Worm (Caenorhabditis elegans): ENCODE results near the gene C47D12.5.

- no peak for TF ChIP-seq nhr-12 (tag; optimal IDR thresholded peaks at IDR 0.05)
- no peak for TF ChIP-seq unc-39 (tag; optimal IDR thresholded peaks at IDR 0.05)
- no peak for TF ChIP-seq mab-5 (tag; optimal IDR thresholded peaks at IDR 0.05)
- TF ChIP-seq lsy-2 (tag; optimal IDR thresholded peaks at IDR 0.05): no peak
- TF ChIP-seq mep-1 (tag; optimal IDR thresholded peaks at IDR 0.05): no peak
- no peak for TF ChIP-seq ces-1 (GFP tag; optimal IDR thresholded peaks at IDR 0.05)
- no peak for TF ChIP-seq ztf-11 (tag; optimal IDR thresholded peaks at IDR 0.05)
- no peak for TF ChIP-seq elt-3 (tag; optimal IDR thresholded peaks at IDR 0.05)
- TF ChIP-seq cnd-1 (tag; optimal IDR thresholded peaks at IDR 0.05): no peak
- TF ChIP-seq nhr-237 (tag; optimal IDR thresholded peaks at IDR 0.05): no peak
- no peak for TF ChIP-seq pha-4 (tag; optimal IDR thresholded peaks at IDR 0.05)
- TF ChIP-seq unc-120 (tag; optimal IDR thresholded peaks at IDR 0.05; ENCODE audit: poor library complexity, severe bottlenecking): no peak
Measured at ce11 chrII:11729757-11730535, 44.9 kb upstream of the C47D12.5 start.
